Worm (Caenorhabditis elegans) whole organism, L2 larva: ENCODE data around the gene F13A7.14.

Experiments used
- F13H6.1 ChIP-seq: sonication (generic microtip); optimal IDR thresholded peaks from 2 replicates; lab custom pipeline; 2016; ENCODE audit warnings: missing genetic modification characterization, missing compliant biosample characterization
- aly-2 ChIP-seq: fragments of 150-350 bp; optimal IDR thresholded peaks from 2 replicates; lab custom pipeline; 2014; ENCODE audit warnings: missing biosample characterization, missing genetic modification characterization
- fos-1 ChIP-seq: fragments of 150-350 bp; optimal IDR thresholded peaks from 2 replicates; lab custom pipeline; 2014; ENCODE audit warnings: missing biosample characterization, missing genetic modification characterization
- gmeb-1 ChIP-seq: fragments of 150-350 bp; optimal IDR thresholded peaks from 2 replicates; lab custom pipeline; 2014; ENCODE audit warnings: missing biosample characterization, missing genetic modification characterization
- nhr-11 ChIP-seq: fragments of 150-350 bp; optimal IDR thresholded peaks from 2 replicates; lab custom pipeline; 2014; ENCODE audit warnings: missing biosample characterization, missing genetic modification characterization
- nhr-237 ChIP-seq: fragments of 150-350 bp; optimal IDR thresholded peaks from 2 replicates; lab custom pipeline; 2014; ENCODE audit warnings: missing biosample characterization, missing genetic modification characterization
- nhr-77 ChIP-seq: fragments of 150-350 bp; optimal IDR thresholded peaks from 2 replicates; lab custom pipeline; 2014; ENCODE audit warnings: missing biosample characterization, missing genetic modification characterization
- unc-62 ChIP-seq: fragments of 150-350 bp; optimal IDR thresholded peaks from 2 replicates; lab custom pipeline; 2014; ENCODE audit warnings: missing biosample characterization, missing genetic modification reagents, missing genetic modification characterization
- ztf-4 ChIP-seq: fragments of 150-350 bp; optimal IDR thresholded peaks from 2 replicates; lab custom pipeline; 2014; ENCODE audit warnings: missing biosample characterization, missing genetic modification characterization

- TF ChIP-seq ztf-4 (tag; lab: Kevin White, UChicago) (no peak), aly-2 (tag; lab: Kevin White, UChicago) (no peak), nhr-77 (tag; lab: Kevin White, UChicago) (no peak), nhr-11 (tag; lab: Kevin White, UChicago) (no peak), unc-62 (GFP tag; lab: Kevin White, UChicago) (no peak), fos-1 (no peak), gmeb-1 (no peak), nhr-237 (tag; lab: Kevin White, UChicago) (no peak), F13H6.1 (tag; lab: Kevin White, UChicago) (no peak)
Measured at ce11 chrV:16376430-16376948, 25.2 kb upstream of the F13A7.14 start.
